Fruit fly (Drosophila melanogaster) whole organism, wandering third instar larva: ENCODE results near the gene dpr7.

Experiments
- CG9705 ChIP-seq: fragments of 200-800 bp; sonication (Bioruptor generic); optimal IDR thresholded peaks from 2 replicates; lab custom pipeline; 2018; ENCODE audit warnings: missing biosample characterization, mild to moderate bottlenecking, missing genetic modification characterization
- Dif ChIP-seq: fragments of 200-275, 200-300 bp; sonication (Bioruptor generic); optimal IDR thresholded peaks from 2 replicates; lab custom pipeline; 2018; ENCODE audit warnings: missing biosample characterization, missing genetic modification characterization; ENCODE audit not compliant: partially characterized antibody
- Hr78 ChIP-seq: fragments of >200 bp; optimal IDR thresholded peaks from 2 replicates; lab custom pipeline; 2017; ENCODE audit warnings: missing biosample characterization, missing genetic modification characterization
- Jra ChIP-seq: sonication (Bioruptor generic); optimal IDR thresholded peaks from 2 replicates; lab custom pipeline; 2016; ENCODE audit warnings: missing biosample characterization, missing genetic modification characterization
- N ChIP-seq: fragments of >200 bp; optimal IDR thresholded peaks from 2 replicates; lab custom pipeline; 2018; ENCODE audit warnings: missing biosample characterization, missing external identifiers, missing genetic modification characterization
- OdsH ChIP-seq: fragments of 200-800 bp; sonication (Bioruptor generic); optimal IDR thresholded peaks from 2 replicates; lab custom pipeline; 2016; ENCODE audit warnings: missing biosample characterization, mild to moderate bottlenecking, missing genetic modification characterization
- dsf ChIP-seq: sonication (Bioruptor generic); optimal IDR thresholded peaks from 2 replicates; lab custom pipeline; 2016; ENCODE audit warnings: missing biosample characterization, missing genetic modification characterization, borderline replicate concordance
- lola ChIP-seq: fragments of >200 bp; optimal IDR thresholded peaks from 2 replicates; lab custom pipeline; 2017; ENCODE audit warnings: missing biosample characterization, missing genetic modification characterization
- sv ChIP-seq: fragments of 200-800 bp; sonication (Bioruptor generic); optimal IDR thresholded peaks from 3 replicates; lab custom pipeline; 2016; ENCODE audit warnings: missing biosample characterization, missing genetic modification characterization
- woc ChIP-seq: sonication (Bioruptor generic); optimal IDR thresholded peaks from 2 replicates; lab custom pipeline; 2016; ENCODE audit warnings: missing biosample characterization, mild to moderate bottlenecking, missing genetic modification characterization

The dpr7 gene

DNA sequence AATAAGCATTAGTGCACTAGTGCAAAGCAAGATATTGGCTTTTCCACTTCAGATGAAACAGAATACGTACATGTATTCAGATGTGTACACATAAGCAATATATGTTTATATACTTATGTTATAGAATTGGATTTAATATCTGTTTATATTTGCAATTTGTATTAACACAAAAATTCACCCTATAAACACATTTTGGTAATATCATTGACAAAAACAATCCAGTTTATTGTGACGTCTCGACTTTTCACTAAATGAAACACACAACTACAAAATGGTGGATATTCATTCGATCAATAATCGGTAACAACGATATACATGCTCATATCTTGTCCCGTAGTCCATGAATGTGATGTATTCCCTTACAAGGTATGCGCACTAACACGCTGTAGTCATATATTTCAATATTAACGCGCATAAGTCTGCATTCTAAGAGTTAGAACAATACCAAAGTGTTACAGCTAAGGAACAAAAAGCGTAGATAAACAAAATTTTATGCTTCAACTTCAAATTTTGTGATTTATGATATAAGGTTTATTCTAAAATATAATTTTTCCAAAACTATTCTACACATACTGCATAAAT is 47.4 kb downstream of the dpr7 start, which contains the start of gene CG31998 (continued):
- TF ChIP-seq CG9705 (GFP tag; lab: Kevin White, UChicago), result no peak
- no peak for TF ChIP-seq OdsH
- no peak for TF ChIP-seq Jra (GFP tag; lab: Kevin White, UChicago)
- no peak for TF ChIP-seq Dif (GFP tag; lab: Kevin White, UChicago)
- TF ChIP-seq dsf (GFP tag; lab: Kevin White, UChicago), result no peak
- no peak for TF ChIP-seq sv
- TF ChIP-seq Hr78 (GFP tag; lab: Kevin White, UChicago), result peak; percentile 62
- no peak for TF ChIP-seq lola (GFP tag; lab: Kevin White, UChicago)
- peak; percentile 85 for TF ChIP-seq woc (GFP tag; lab: Kevin White, UChicago)
- peak; percentile 88 for TF ChIP-seq N (GFP tag; lab: Kevin White, UChicago)
